Fruit fly (Drosophila melanogaster): ENCODE measurements around the gene CG42342.

CG42342 gene

DNA sequence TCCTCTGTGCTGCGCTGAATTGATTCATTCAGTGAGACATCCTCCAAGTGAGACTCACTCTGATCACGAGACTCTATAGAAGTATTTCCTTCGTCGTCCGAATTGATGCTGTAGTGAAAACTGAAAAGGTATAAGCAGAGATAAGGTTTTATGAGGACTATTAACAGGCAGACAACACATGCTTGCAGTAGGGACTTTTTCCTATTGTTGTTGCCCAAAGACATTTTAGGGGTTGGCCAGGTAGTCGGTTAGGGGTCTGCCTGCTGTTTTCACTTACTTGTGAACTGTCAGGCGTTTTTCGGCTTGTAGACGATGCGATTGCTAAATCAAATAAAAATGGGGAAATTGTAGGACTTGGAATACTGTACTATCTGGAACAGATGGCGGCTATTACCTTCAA, 34.0 kb upstream of the CG42342 start:
- no peak for TF ChIP-seq cnc (optimal IDR thresholded peaks at IDR 0.05)

DNA sequence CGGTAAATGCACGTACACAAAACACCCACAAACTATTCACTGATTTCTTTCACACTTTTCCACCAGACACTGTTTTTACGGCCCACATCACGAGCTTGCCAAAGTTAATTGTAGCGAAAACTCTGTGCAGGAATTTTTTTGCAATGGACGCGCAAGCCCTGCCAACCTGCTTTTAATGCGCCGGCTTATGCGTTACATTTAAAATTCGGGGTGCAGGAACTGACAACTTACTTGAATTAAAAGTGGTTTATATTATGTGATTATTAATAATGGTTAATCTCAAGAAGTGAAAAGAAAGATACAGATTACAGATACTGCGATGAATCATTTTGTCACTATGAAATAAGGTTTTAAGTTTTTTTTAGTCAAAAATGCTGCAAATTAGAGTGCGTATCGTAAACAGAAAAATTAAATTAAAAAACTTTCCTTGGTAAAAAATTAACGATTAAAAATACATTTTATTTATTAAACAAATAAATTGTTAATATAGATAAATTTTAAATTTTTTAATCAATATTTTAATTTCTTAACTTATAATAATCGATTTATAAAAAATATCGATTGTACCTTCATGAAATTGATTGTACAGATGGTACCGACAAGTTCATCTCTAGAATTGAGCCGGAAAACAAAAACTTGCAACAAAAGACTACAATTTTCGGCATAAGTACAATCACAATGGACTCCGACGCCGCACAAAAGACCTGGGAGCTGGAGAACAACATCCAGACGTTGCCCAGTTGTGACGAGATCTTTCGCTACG, 32.9 kb upstream of the CG42342 start, which contains the start of the genes CG42232 and CSN5:
TSS of gene CG42232 (minus strand) at position 163 of the 763 bp plus-strand sequence.
TSS of gene CSN5 (plus strand) at position 599 of the 763 bp plus-strand sequence.
- TF ChIP-seq CG5204 (GFP tag; optimal IDR thresholded peaks at IDR 0.05) (peak; percentile 53), cnc (optimal IDR thresholded peaks at IDR 0.05) (no peak), kay (GFP tag; ENCODE audit: borderline replicate concordance) (no peak), ovo (GFP tag; optimal IDR thresholded peaks at IDR 0.05) (peak; percentile 23), CG7045 (GFP tag; optimal IDR thresholded peaks at IDR 0.05) (peak; percentile 31), cic (GFP tag; optimal IDR thresholded peaks at IDR 0.05) (no peak), pad (GFP tag; optimal IDR thresholded peaks at IDR 0.05) (peak; percentile 11), Mnt (GFP tag; optimal IDR thresholded peaks at IDR 0.05) (no peak), CG14711 (tag; optimal IDR thresholded peaks at IDR 0.05) (peak; percentile 49), Clk (GFP tag; optimal IDR thresholded peaks at IDR 0.05) (no peak), bab1 (GFP tag; optimal IDR thresholded peaks at IDR 0.05) (peak; percentile 48), Crg-1 (GFP tag; optimal IDR thresholded peaks at IDR 0.05) (no peak), CG11617 (GFP tag; optimal IDR thresholded peaks at IDR 0.05) (peak; percentile 63), CG1620 (GFP tag; optimal IDR thresholded peaks at IDR 0.05) (peak; percentile 40), CG12768 (GFP tag; optimal IDR thresholded peaks at IDR 0.05) (peak; percentile 35), Hr96 (GFP tag; optimal IDR thresholded peaks at IDR 0.05) (peak; percentile 31), CG7101 (tag; optimal IDR thresholded peaks at IDR 0.05) (peak; percentile 34), toe (GFP tag; optimal IDR thresholded peaks at IDR 0.05) (peak; percentile 68), tj (GFP tag; optimal IDR thresholded peaks at IDR 0.05) (peak; percentile 5), CG33017 (tag; optimal IDR thresholded peaks at IDR 0.05) (no peak)

DNA sequence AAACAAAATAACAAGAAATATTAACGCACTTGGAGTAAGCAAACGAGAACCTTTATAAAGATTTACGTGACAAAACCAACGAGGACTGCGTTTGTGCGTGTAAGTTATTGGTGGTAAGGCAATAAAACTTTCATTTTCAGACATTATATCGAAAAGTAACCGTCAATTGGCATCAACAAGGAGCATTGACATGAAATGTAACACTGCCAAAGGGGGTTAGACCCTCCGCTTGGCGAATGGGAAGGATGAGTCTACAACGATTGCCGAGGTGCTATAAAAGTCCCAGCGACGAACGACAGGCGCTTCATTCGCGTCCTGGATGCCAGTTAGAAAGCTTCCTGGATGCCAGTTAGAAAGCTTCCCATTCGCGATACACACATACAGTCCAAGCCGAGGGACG, 30.3 kb upstream of the CG42342 start, which contains the start of gene Gyc89Da:
TSS of gene Gyc89Da (plus strand) at position 301 of the 400 bp plus-strand sequence.
- no peak for TF ChIP-seq CG14711 (tag; optimal IDR thresholded peaks at IDR 0.05)
- TF ChIP-seq cic (GFP tag; optimal IDR thresholded peaks at IDR 0.05): no peak
- no peak for TF ChIP-seq kay (GFP tag; ENCODE audit: borderline replicate concordance)
- TF ChIP-seq pad (GFP tag; optimal IDR thresholded peaks at IDR 0.05): no peak
- no peak for TF ChIP-seq CG12768 (GFP tag; optimal IDR thresholded peaks at IDR 0.05)

DNA sequence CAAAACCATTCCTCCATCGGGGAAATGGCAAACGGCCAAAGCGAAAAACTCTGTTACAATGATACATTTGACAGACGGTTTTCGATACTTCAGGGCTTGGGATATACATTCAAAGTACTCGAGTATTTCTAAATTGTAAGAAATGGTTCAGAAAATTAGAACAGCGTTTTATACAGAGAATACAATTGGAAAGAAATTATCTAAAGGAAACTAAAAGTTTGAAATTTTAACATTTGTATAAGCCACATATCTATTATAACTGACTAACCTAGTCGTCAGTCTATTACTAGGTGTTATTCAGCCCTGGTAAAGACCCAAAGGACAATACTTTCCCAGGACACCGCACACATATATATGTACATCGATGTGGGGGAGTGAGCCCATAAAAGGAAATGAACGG, 26.1 kb upstream of the CG42342 start:
- TF ChIP-seq CG33017 (tag; optimal IDR thresholded peaks at IDR 0.05): no peak
- no peak for TF ChIP-seq CG14711 (tag; optimal IDR thresholded peaks at IDR 0.05)
- TF ChIP-seq tj (GFP tag; optimal IDR thresholded peaks at IDR 0.05): no peak
- TF ChIP-seq toe (GFP tag; optimal IDR thresholded peaks at IDR 0.05): no peak
- TF ChIP-seq CG1620 (GFP tag; optimal IDR thresholded peaks at IDR 0.05): no peak
- no peak for TF ChIP-seq CG7045 (GFP tag; optimal IDR thresholded peaks at IDR 0.05)
- TF ChIP-seq ovo (GFP tag; optimal IDR thresholded peaks at IDR 0.05): no peak
- TF ChIP-seq bab1 (GFP tag; optimal IDR thresholded peaks at IDR 0.05): no peak

DNA sequence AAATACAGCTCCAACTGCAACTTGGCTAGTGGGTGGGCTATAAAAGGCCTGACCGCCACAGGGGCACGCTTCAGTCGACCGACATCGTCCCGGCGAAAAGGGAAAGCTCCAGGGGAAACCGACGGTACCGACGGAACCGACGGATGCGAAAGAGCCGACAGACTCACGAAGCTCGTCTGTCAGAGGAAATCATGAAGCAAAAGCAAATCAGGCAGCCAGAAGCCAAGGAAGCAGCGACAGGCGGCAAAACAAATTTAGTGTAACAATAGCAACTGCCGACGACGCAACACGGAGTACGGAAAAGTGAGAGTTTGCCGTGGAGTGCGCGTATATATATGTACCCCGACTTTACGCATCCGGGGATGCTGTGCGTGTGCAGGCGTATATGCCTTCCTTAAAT, 25.5 kb upstream of the CG42342 start, which contains the start of gene Gyc89Db:
TSS of gene Gyc89Db (plus strand) at position 78 of the 400 bp plus-strand sequence.
- TF ChIP-seq CG7045 (GFP tag; optimal IDR thresholded peaks at IDR 0.05): no peak
- no peak for TF ChIP-seq cic (GFP tag; optimal IDR thresholded peaks at IDR 0.05)
- no peak for TF ChIP-seq Mnt (GFP tag; optimal IDR thresholded peaks at IDR 0.05)
- TF ChIP-seq CG5204 (GFP tag; optimal IDR thresholded peaks at IDR 0.05): no peak

DNA sequence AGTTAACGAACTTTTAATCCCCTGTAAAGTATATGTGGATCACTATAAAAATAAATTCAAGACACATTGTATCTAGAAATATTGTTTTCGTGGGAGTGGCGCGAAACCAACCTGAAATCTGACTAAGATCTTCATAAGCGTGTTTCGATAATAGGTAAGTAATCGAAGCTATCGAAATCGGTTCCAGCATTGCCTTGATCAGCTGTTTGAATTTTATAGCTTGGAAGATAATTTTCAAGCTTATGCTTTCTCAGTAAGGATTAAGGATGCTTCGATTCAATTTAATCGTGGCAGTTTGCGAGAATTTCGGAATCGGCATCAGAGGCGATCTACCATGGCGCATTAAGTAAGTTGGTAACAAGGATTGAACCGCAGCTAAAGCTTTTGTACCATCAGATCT, 21.6 kb upstream of the CG42342 start, which contains the start of gene Dhfr:
TSS of gene Dhfr (plus strand) at position 173 of the 400 bp plus-strand sequence.
- TF ChIP-seq CG12768 (GFP tag; optimal IDR thresholded peaks at IDR 0.05) (no peak), ovo (GFP tag; optimal IDR thresholded peaks at IDR 0.05) (no peak), kay (GFP tag; ENCODE audit: borderline replicate concordance) (no peak), CG7101 (tag; optimal IDR thresholded peaks at IDR 0.05) (no peak), CG7045 (GFP tag; optimal IDR thresholded peaks at IDR 0.05) (no peak), Mnt (GFP tag; optimal IDR thresholded peaks at IDR 0.05) (no peak), pad (GFP tag; optimal IDR thresholded peaks at IDR 0.05) (no peak), CG11617 (GFP tag; optimal IDR thresholded peaks at IDR 0.05) (no peak), toe (GFP tag; optimal IDR thresholded peaks at IDR 0.05) (no peak), Clk (GFP tag; optimal IDR thresholded peaks at IDR 0.05) (no peak), Crg-1 (GFP tag; optimal IDR thresholded peaks at IDR 0.05) (no peak), cnc (optimal IDR thresholded peaks at IDR 0.05) (no peak), cic (GFP tag; optimal IDR thresholded peaks at IDR 0.05) (no peak), bab1 (GFP tag; optimal IDR thresholded peaks at IDR 0.05) (no peak)

DNA sequence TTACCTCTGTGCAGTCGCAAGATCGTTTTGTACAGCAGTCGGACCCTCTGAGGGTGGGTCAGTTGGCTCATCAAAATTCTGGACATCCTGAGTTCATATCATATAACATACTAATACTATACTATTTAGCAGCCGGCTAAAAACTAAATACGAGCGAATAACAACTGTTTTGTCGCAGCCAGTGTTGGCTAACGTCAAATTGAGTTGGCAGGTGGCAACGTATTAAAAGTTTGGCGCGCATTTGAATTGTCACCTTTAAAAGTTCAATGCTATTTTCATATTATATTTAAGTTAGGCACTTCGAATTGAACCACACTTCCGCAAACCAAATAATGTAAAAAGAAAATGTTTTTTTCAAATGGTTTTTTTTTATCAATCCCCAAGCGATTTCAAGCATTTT, 20.3 kb upstream of the CG42342 start, which contains the start of gene Sdhaf3:
TSS of gene Sdhaf3 (minus strand) at position 177 of the 400 bp plus-strand sequence.
- TF ChIP-seq CG11617 (GFP tag; optimal IDR thresholded peaks at IDR 0.05) (no peak), CG12768 (GFP tag; optimal IDR thresholded peaks at IDR 0.05) (no peak), cic (GFP tag; optimal IDR thresholded peaks at IDR 0.05) (no peak), bab1 (GFP tag; optimal IDR thresholded peaks at IDR 0.05) (no peak), CG5204 (GFP tag; optimal IDR thresholded peaks at IDR 0.05) (peak; percentile 15), Clk (GFP tag; optimal IDR thresholded peaks at IDR 0.05) (no peak), kay (GFP tag; ENCODE audit: borderline replicate concordance) (peak; percentile 82), tj (GFP tag; optimal IDR thresholded peaks at IDR 0.05) (no peak), Crg-1 (GFP tag; optimal IDR thresholded peaks at IDR 0.05) (peak; percentile 39), Mnt (GFP tag; optimal IDR thresholded peaks at IDR 0.05) (peak; percentile 2), toe (GFP tag; optimal IDR thresholded peaks at IDR 0.05) (peak; percentile 13), CG14711 (tag; optimal IDR thresholded peaks at IDR 0.05) (no peak), ovo (GFP tag; optimal IDR thresholded peaks at IDR 0.05) (no peak), CG7045 (GFP tag; optimal IDR thresholded peaks at IDR 0.05) (no peak), CG1620 (GFP tag; optimal IDR thresholded peaks at IDR 0.05) (peak; percentile 29), CG7101 (tag; optimal IDR thresholded peaks at IDR 0.05) (peak; percentile 0), Hr96 (GFP tag; optimal IDR thresholded peaks at IDR 0.05) (no peak), pad (GFP tag; optimal IDR thresholded peaks at IDR 0.05) (no peak), CG33017 (tag; optimal IDR thresholded peaks at IDR 0.05) (no peak), cnc (optimal IDR thresholded peaks at IDR 0.05) (no peak)
